Worm (Caenorhabditis elegans): ENCODE data around the gene M03F8.7.

DNA sequence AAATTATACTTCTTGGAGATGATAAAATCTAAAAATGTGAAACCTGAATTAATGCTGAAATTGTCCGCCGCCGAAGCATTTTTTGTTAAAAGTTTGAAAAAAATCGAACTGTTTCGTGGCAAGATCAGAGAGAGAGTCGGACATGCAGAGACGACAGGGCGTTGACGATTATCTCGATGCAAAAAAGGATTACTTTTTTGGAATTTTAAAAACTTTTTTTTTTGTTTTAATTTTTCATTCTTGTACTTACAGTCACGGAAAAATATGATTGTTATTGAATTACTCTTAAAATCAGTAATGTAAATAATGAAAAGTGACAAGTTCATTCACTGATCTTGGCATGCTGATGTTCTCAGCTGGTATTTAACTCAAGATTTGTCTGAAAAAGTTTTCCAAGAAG, at the start of gene M03F8.7, which contains the start of gene M03F8.5:
- TF ChIP-seq mdl-1 (tag; optimal IDR thresholded peaks at IDR 0.05) (no peak), ztf-7 (tag; optimal IDR thresholded peaks at IDR 0.05) (no peak), snpc-4 (tag; optimal IDR thresholded peaks at IDR 0.05) (no peak), ama-1 (optimal IDR thresholded peaks at IDR 0.05) (no peak), daf-19 (GFP tag; conservative IDR thresholded peaks at IDR 0.05) (no peak), egl-27 (tag; optimal IDR thresholded peaks at IDR 0.05) (no peak), dpl-1 (GFP tag; optimal IDR thresholded peaks at IDR 0.05) (no peak), ztf-11 (tag; optimal IDR thresholded peaks at IDR 0.05) (no peak), daf-16 (GFP tag; optimal IDR thresholded peaks at IDR 0.05) (no peak), daf-16 (tag; optimal IDR thresholded peaks at IDR 0.05) (no peak)
